Worm (Caenorhabditis elegans): ENCODE measurements around the gene K07D4.5.

- TF ChIP-seq tra-4 (tag; optimal IDR thresholded peaks at IDR 0.05) = no peak
- TF ChIP-seq hmbx-1 (tag; optimal IDR thresholded peaks at IDR 0.05) = no peak
- TF ChIP-seq ceh-36 (tag; optimal IDR thresholded peaks at IDR 0.05) = no peak
- no peak for TF ChIP-seq ama-1 (optimal IDR thresholded peaks at IDR 0.05)
- no peak for TF ChIP-seq sea-1 (GFP tag; conservative IDR thresholded peaks at IDR 0.05)
- TF ChIP-seq tbx-11 (GFP tag; IDR thresholded peaks at IDR 0.05) = no peak
- no peak for TF ChIP-seq flt-1 (GFP tag; IDR thresholded peaks at IDR 0.05)
- TF ChIP-seq scrt-1 (GFP tag; IDR thresholded peaks at IDR 0.05) = no peak
These were observed 14.7 kb upstream of the K07D4.5 start for ce11 chrII:4040066-4040465.

Measured in whole organism, early embryonic.